Fruit fly (Drosophila melanogaster) Kc167 (cell line): ENCODE data around the gene Nfs1.

ENCODE experiments used
- Myc ChIP-seq: fragments of >200 bp; optimal IDR thresholded peaks from 2 replicates; lab custom pipeline; 2017; ENCODE audit warnings: missing external identifiers
- Sin3A ChIP-seq: fragments of >200 bp; optimal IDR thresholded peaks from 2 replicates; lab custom pipeline; 2018; ENCODE audit warnings: missing external identifiers
- h ChIP-seq: fragments of >200 bp; optimal IDR thresholded peaks from 3 replicates; lab custom pipeline; 2018; ENCODE audit warnings: missing external identifiers
- insv ChIP-seq: fragments of >200 bp; optimal IDR thresholded peaks from 3 replicates; lab custom pipeline; 2018; ENCODE audit warnings: missing external identifiers
- psq ChIP-seq: fragments of >200 bp; optimal IDR thresholded peaks from 2 replicates; lab custom pipeline; 2017; ENCODE audit warnings: missing external identifiers
- ttk ChIP-seq: sonication (Bioruptor generic); optimal IDR thresholded peaks from 2 replicates; lab custom pipeline; 2017; ENCODE audit warnings: missing external identifiers

dm6 chr2L:12048723-12049122, 49.3 kb downstream of the Nfs1 start, which contains the start of gene Plzf:
- no peak for TF ChIP-seq psq (lab: Kevin White, UChicago)
- no peak for TF ChIP-seq ttk
- no peak for TF ChIP-seq Myc
- no peak for TF ChIP-seq insv (lab: Kevin White, UChicago)
- TF ChIP-seq Sin3A, result no peak
- TF ChIP-seq h (lab: Kevin White, UChicago), result no peak
